Fruit fly (Drosophila melanogaster): Measurements from ENCODE around the gene CG8774.

CG8774 gene

DNA sequence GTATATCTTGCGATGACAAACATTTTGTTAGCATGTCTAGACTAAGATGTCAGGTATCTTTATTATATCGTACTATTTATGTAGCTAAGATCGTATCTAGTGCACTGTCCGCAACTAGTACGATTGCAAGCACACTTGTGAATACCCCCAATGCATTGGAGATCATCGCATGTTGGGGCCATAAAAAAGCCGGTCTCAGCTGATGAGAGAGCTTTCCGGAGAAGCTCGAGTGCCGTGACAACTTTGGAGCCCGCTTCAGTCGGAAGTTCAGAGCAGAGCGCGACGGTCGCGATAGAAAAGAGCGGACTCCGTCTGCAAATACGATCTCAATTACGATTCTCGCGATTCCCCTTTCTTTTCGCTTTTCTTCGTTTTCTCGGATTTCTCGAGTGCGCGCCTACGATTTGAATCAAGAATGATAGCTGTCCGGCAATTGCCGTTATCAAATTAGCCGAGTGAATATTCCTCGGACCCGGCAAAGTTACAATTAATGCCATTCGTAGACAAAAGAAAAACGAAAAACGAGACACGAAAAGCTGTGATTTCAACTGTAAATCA is 6.0 kb downstream of the CG8774 start:
- TF ChIP-seq CG13204 (GFP tag; optimal IDR thresholded peaks at IDR 0.05) (no peak), fd96Ca (GFP tag; IDR thresholded peaks at IDR 0.05) (peak; percentile 29; the same call in 1 of the 3 replicates), CG4496 (GFP tag; IDR thresholded peaks at IDR 0.05) (peak; percentile 83)

DNA sequence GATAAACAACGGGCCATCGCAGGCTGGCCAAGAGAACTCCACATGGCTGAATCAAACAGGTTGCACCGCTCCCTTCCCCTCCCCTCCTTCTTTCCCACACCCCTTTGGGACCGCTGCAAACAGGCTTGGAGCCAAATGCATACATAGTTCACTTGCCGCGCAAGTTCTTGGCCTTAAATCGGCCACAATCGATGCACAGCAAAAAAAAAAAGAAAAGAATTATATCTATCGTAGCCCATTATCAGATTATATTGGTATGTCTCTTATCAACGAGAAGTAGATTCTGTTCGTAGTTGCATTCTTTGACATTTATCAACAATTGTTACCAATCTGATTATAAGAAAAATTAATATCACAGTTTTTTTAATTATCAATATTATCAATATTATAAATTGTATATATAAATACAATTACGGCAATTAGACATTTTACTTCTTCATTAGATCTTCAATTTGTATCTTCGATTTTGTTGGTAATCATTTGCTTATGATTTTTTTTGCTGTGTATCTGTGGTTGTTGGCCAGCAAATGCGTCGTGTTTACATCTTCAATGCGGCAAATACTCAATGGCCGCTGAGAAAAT is 6.8 kb downstream of the CG8774 start:
- TF ChIP-seq CG8159 (tag; optimal IDR thresholded peaks at IDR 0.05) (peak; percentile 91), CG34367 (tag; optimal IDR thresholded peaks at IDR 0.05) (peak; percentile 77), CG8301 (tag; optimal IDR thresholded peaks at IDR 0.05) (peak; percentile 88), CG32121 (GFP tag; IDR thresholded peaks at IDR 0.05) (no peak), CG10348 (GFP tag; IDR thresholded peaks at IDR 0.05) (no peak), CG12605 (GFP tag; IDR thresholded peaks at IDR 0.05) (peak; percentile 65), Snoo (tag; optimal IDR thresholded peaks at IDR 0.05) (peak; percentile 84), fd96Ca (GFP tag; IDR thresholded peaks at IDR 0.05) (no peak; the same call in 1 of the 3 replicates), rn (GFP tag; IDR thresholded peaks at IDR 0.05) (no peak), Pif1B (GFP tag; optimal IDR thresholded peaks at IDR 0.05) (peak; percentile 68), CG17806 (tag; optimal IDR thresholded peaks at IDR 0.05) (peak; percentile 82), EcR (GFP tag; optimal IDR thresholded peaks at IDR 0.05) (peak; percentile 55), CG4496 (GFP tag; IDR thresholded peaks at IDR 0.05) (peak; percentile 51; the same call in 1 of the 3 replicates), CG15710 (tag; optimal IDR thresholded peaks at IDR 0.05) (peak; percentile 84), Pif1A (GFP tag; optimal IDR thresholded peaks at IDR 0.05) (peak; percentile 62), Ets98B (GFP tag; IDR thresholded peaks at IDR 0.05) (peak; percentile 45), gl (tag; optimal IDR thresholded peaks at IDR 0.05) (peak; percentile 11), CG13204 (GFP tag; optimal IDR thresholded peaks at IDR 0.05) (peak; percentile 58), CG14655 (GFP tag; optimal IDR thresholded peaks at IDR 0.05) (peak; percentile 96), CG9948 (tag; optimal IDR thresholded peaks at IDR 0.05) (peak; percentile 90), D1 (tag; optimal IDR thresholded peaks at IDR 0.05) (peak; percentile 73)

DNA sequence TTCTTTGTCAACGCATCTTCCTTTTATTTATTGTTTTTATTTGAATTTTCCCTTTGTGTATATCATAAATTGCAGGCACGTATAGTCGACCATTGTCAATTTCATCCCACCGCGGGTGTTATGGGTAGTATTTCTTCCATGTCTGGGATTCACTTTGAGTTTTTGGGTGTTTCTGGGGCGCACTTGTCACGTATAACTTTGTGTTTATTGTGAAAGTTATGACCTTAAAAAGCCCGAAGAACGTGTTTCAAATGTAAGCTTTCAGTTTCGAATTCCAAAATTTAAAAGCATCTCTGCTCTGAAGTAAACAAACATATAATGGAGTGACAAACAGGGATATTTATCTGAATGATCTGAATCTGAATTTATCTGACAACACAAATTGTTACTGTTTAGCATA is 8.0 kb downstream of the CG8774 start:
- TF ChIP-seq D1 (tag; optimal IDR thresholded peaks at IDR 0.05) (no peak), EcR (GFP tag; optimal IDR thresholded peaks at IDR 0.05) (no peak), CG14655 (GFP tag; optimal IDR thresholded peaks at IDR 0.05) (no peak), Pif1B (GFP tag; optimal IDR thresholded peaks at IDR 0.05) (no peak), CG4496 (GFP tag; IDR thresholded peaks at IDR 0.05) (no peak), CG8301 (tag; optimal IDR thresholded peaks at IDR 0.05) (no peak), CG17806 (tag; optimal IDR thresholded peaks at IDR 0.05) (no peak), Snoo (tag; optimal IDR thresholded peaks at IDR 0.05) (no peak), gl (tag; optimal IDR thresholded peaks at IDR 0.05) (no peak), fd96Ca (GFP tag; IDR thresholded peaks at IDR 0.05) (no peak), Pif1A (GFP tag; optimal IDR thresholded peaks at IDR 0.05) (no peak), CG15710 (tag; optimal IDR thresholded peaks at IDR 0.05) (no peak), rn (GFP tag; IDR thresholded peaks at IDR 0.05) (no peak), Ets98B (GFP tag; IDR thresholded peaks at IDR 0.05) (no peak), CG8159 (tag; optimal IDR thresholded peaks at IDR 0.05) (no peak), CG34367 (tag; optimal IDR thresholded peaks at IDR 0.05) (no peak), CG9948 (tag; optimal IDR thresholded peaks at IDR 0.05) (no peak), CG13204 (GFP tag; optimal IDR thresholded peaks at IDR 0.05) (no peak), CG12605 (GFP tag; IDR thresholded peaks at IDR 0.05) (no peak)

DNA sequence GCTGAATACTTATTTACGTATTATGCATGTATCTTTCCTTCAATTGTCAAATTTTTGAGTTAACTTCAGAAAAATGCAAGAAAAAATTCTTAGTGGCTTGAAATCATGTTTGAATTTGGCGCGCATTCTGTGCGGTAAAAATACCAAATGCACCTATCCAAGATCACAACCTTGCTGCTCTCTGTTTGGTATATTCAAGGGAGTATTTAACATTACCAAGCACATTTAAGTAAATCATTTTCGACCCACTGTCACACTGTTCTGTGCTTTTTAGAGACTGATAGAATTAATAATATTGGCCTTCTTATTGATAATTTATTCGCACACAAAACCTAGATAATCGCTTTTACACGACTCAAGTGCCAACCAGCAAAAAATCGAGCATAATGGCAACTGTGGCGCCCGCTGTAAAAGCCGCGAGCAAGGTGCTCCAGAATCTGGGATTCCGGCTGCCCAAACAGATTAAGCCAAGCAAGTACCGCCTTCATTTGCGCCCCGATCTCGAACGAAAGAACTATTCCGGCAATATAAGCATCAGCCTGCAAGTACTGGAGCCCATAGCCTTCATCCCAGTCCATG is 10.7 kb downstream of the CG8774 start:
- TF ChIP-seq gl (tag; optimal IDR thresholded peaks at IDR 0.05) (no peak), CG8159 (tag; optimal IDR thresholded peaks at IDR 0.05) (no peak), CG13204 (GFP tag; optimal IDR thresholded peaks at IDR 0.05) (no peak), CG17806 (tag; optimal IDR thresholded peaks at IDR 0.05) (no peak), CG8301 (tag; optimal IDR thresholded peaks at IDR 0.05) (no peak), CG32121 (GFP tag; IDR thresholded peaks at IDR 0.05) (no peak), D1 (tag; optimal IDR thresholded peaks at IDR 0.05) (no peak), Ets98B (GFP tag; IDR thresholded peaks at IDR 0.05) (no peak), CG9948 (tag; optimal IDR thresholded peaks at IDR 0.05) (no peak), CG14655 (GFP tag; optimal IDR thresholded peaks at IDR 0.05) (no peak), CG34367 (tag; optimal IDR thresholded peaks at IDR 0.05) (no peak), Snoo (tag; optimal IDR thresholded peaks at IDR 0.05) (no peak), Pif1A (GFP tag; optimal IDR thresholded peaks at IDR 0.05) (no peak), CG15710 (tag; optimal IDR thresholded peaks at IDR 0.05) (no peak)

DNA sequence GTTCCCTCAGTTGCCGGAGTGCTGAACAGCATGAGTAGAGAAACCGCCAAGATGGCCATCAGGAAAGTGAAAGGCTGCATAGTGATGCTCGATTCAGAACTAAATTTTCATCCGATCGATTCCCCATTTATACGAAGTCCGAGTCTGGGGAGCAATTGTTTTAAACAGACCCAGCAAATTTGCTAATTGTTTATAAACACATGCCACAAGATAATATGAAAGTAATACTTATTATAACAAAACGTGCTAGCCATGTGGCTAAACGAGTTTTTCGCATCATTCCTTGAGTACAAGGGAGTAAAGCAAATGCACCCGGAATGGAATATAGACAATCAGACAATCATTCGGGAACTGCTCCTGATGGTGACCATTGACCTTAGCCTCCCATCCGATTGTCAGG is 14.5 kb downstream of the CG8774 start, which contains the start of gene CG44142:
Gene CG44142, minus strand, starts transcription at position 101 of the 400 bp plus-strand sequence.
- no peak for TF ChIP-seq D1 (tag; optimal IDR thresholded peaks at IDR 0.05)
- no peak for TF ChIP-seq Snoo (tag; optimal IDR thresholded peaks at IDR 0.05)
- TF ChIP-seq rn (GFP tag; IDR thresholded peaks at IDR 0.05), result no peak
- TF ChIP-seq CG17806 (tag; optimal IDR thresholded peaks at IDR 0.05), result no peak
- TF ChIP-seq Pif1A (GFP tag; optimal IDR thresholded peaks at IDR 0.05), result no peak
- TF ChIP-seq CG8301 (tag; optimal IDR thresholded peaks at IDR 0.05), result no peak
- TF ChIP-seq CG15710 (tag; optimal IDR thresholded peaks at IDR 0.05), result no peak
- no peak for TF ChIP-seq CG12605 (GFP tag; IDR thresholded peaks at IDR 0.05)
- TF ChIP-seq CG10348 (GFP tag; IDR thresholded peaks at IDR 0.05), result no peak
- TF ChIP-seq CG34367 (tag; optimal IDR thresholded peaks at IDR 0.05), result no peak
- no peak for TF ChIP-seq CG8159 (tag; optimal IDR thresholded peaks at IDR 0.05)
- no peak for TF ChIP-seq fd96Ca (GFP tag; IDR thresholded peaks at IDR 0.05)
